Worm (Caenorhabditis elegans) whole organism, L2 larva: Measurements from ENCODE around the gene W02D7.4.

Experiments used
- ceh-16 ChIP-seq: fragments of 150-350 bp; optimal IDR thresholded peaks from 2 replicates; lab custom pipeline; 2014; ENCODE audit warnings: missing biosample characterization, missing genetic modification characterization
- nhr-77 ChIP-seq: fragments of 150-350 bp; optimal IDR thresholded peaks from 2 replicates; lab custom pipeline; 2014; ENCODE audit warnings: missing biosample characterization, missing genetic modification characterization
- snpc-4 ChIP-seq: fragments of 150-350 bp; optimal IDR thresholded peaks from 2 replicates; lab custom pipeline; 2014; ENCODE audit warnings: missing biosample characterization, missing genetic modification characterization
- ztf-11 ChIP-seq: sonication (generic microtip); optimal IDR thresholded peaks from 2 replicates; lab custom pipeline; 2017; ENCODE audit warnings: missing biosample characterization, missing genetic modification characterization

ce11 chrV:8263941-8264340, 33.5 kb downstream of the W02D7.4 start, which contains the start of gene C16D9.9:
- TF ChIP-seq snpc-4 (tag; lab: Kevin White, UChicago) (no peak), ceh-16 (tag; lab: Kevin White, UChicago) (no peak), ztf-11 (tag; lab: Kevin White, UChicago) (no peak), nhr-77 (tag; lab: Kevin White, UChicago) (no peak)
